Fruit fly (Drosophila melanogaster) whole organism, embryonic: ENCODE data around the gene CG13623.

Source experiments
- B-H1 ChIP-seq: fragments of 200-800 bp; sonication (Bioruptor generic); IDR thresholded peaks from 3 replicates; pipeline ENCODE4 v1.3.6; 2022; ENCODE audit warnings: missing biosample characterization, missing genetic modification characterization
- CG10959 ChIP-seq: fragments of 200-800 bp; sonication (Bioruptor generic); IDR thresholded peaks from 2 replicates; pipeline ENCODE4 v1.3.6; 2022; ENCODE audit warnings: missing biosample characterization, missing genetic modification characterization
- CG11247 ChIP-seq: fragments of 200-800 bp; sonication (Bioruptor generic); IDR thresholded peaks from 2 replicates; pipeline ENCODE4 v1.3.6; 2022; ENCODE audit warnings: missing biosample characterization, missing genetic modification characterization
- CG12769 ChIP-seq: fragments of 200-800 bp; sonication (Bioruptor generic); optimal IDR thresholded peaks from 2 replicates; lab custom pipeline; 2019; ENCODE audit warnings: missing biosample characterization, mild to moderate bottlenecking, missing genetic modification characterization, moderate library complexity
- CG15514 ChIP-seq: fragments of 200-800 bp; sonication (Bioruptor generic); optimal IDR thresholded peaks from 3 replicates; lab custom pipeline; 2017; ENCODE audit warnings: missing biosample characterization, missing genetic modification characterization, mild to moderate bottlenecking, moderate library complexity, missing genetic modification reagents
- CG15696 ChIP-seq: fragments of 200-800 bp; sonication (Bioruptor generic); optimal IDR thresholded peaks from 2 replicates; lab custom pipeline; 2019; ENCODE audit warnings: missing biosample characterization, mild to moderate bottlenecking, missing genetic modification characterization, moderate library complexity
- CG18599 ChIP-seq: fragments of 200-800 bp; sonication (Bioruptor generic); optimal IDR thresholded peaks from 3 replicates; lab custom pipeline; 2017; ENCODE audit warnings: missing biosample characterization, missing genetic modification characterization, mild to moderate bottlenecking, moderate library complexity, missing genetic modification reagents
- CG3163 ChIP-seq: fragments of 200-800 bp; sonication (Bioruptor generic); optimal IDR thresholded peaks from 3 replicates; lab custom pipeline; 2016; ENCODE audit warnings: missing biosample characterization, missing genetic modification characterization
- CG32772 ChIP-seq: fragments of 200-800 bp; sonication (Bioruptor generic); IDR thresholded peaks from 2 replicates; pipeline ENCODE4 v1.3.6; 2022; ENCODE audit warnings: missing biosample characterization, missing genetic modification characterization
- CG7271 ChIP-seq: fragments of 200-800 bp; sonication (Bioruptor generic); optimal IDR thresholded peaks from 2 replicates; lab custom pipeline; 2018; ENCODE audit warnings: missing biosample characterization, mild to moderate bottlenecking, missing genetic modification characterization, moderate library complexity
- CG7556 ChIP-seq: fragments of 200-800 bp; sonication (Bioruptor generic); optimal IDR thresholded peaks from 2 replicates; lab custom pipeline; 2017; ENCODE audit warnings: missing biosample characterization, mild to moderate bottlenecking, missing genetic modification characterization
- CG9876 ChIP-seq: fragments of 200-800 bp; sonication (Bioruptor generic); optimal IDR thresholded peaks from 2 replicates; lab custom pipeline; 2016; ENCODE audit warnings: missing biosample characterization, missing genetic modification characterization
- CHES-1-like ChIP-seq: fragments of 200-800 bp; sonication (Bioruptor generic); optimal IDR thresholded peaks from 2 replicates; lab custom pipeline; 2016; ENCODE audit warnings: missing biosample characterization, missing genetic modification characterization
- CTCF ChIP-seq: fragments of 200-800 bp; sonication (Bioruptor generic); optimal IDR thresholded peaks from 2 replicates; lab custom pipeline; 2017; ENCODE audit warnings: missing biosample characterization, mild to moderate bottlenecking, missing genetic modification characterization, moderate library complexity
- D ChIP-seq, 2 experiments: fragments of 200-800 bp in 1 of 2; fragments of >200 bp in 1 of 2; sonication (Bioruptor generic) in 1 of 2; optimal IDR thresholded peaks; 2 replicates in 1 of 2; 3 replicates in 1 of 2; lab custom pipeline; 2017; ENCODE audit warnings: mild to moderate bottlenecking in 1 of 2, missing biosample characterization in 1 of 2, missing genetic modification characterization in 1 of 2, missing genetic modification reagents in 1 of 2
- Ets65A ChIP-seq: fragments of 200-800 bp; sonication (Bioruptor generic); peaks from one replicate; lab custom pipeline; 2016; ENCODE audit warnings: missing biosample characterization, missing genetic modification characterization
- Gsc ChIP-seq: fragments of 200-800 bp; sonication (Bioruptor generic); IDR thresholded peaks from 2 replicates; pipeline ENCODE4 v1.3.6; 2022; ENCODE audit warnings: missing biosample characterization, missing genetic modification characterization
- Gug ChIP-seq: fragments of 200-800 bp; sonication (Bioruptor generic); IDR thresholded peaks from 4 replicates; pipeline ENCODE4 v1.3.6; 2022; ENCODE audit warnings: missing biosample characterization, missing genetic modification characterization
- Hand ChIP-seq: fragments of 200-800 bp; sonication (Bioruptor generic); optimal IDR thresholded peaks from 2 replicates; lab custom pipeline; 2017; ENCODE audit warnings: mild to moderate bottlenecking, missing biosample characterization, missing genetic modification reagents, missing genetic modification characterization
- Med ChIP-seq: fragments of 200-800 bp; sonication (Bioruptor generic); peaks from one replicate; lab custom pipeline; 2016; ENCODE audit warnings: missing biosample characterization, missing genetic modification characterization, mild to moderate bottlenecking, inconsistent platforms, moderate library complexity
- Mrtf ChIP-seq: fragments of 200-800 bp; sonication (Bioruptor generic); IDR thresholded peaks from 3 replicates; pipeline ENCODE4 v1.3.6; 2022; ENCODE audit warnings: missing biosample characterization, missing genetic modification characterization
- Trl ChIP-seq, 3 experiments: fragments of >200 bp in 2 of 3; fragments of 200-800 bp in 1 of 3; sonication (Bioruptor generic) in 1 of 3; optimal IDR thresholded peaks; 2 replicates in 1 of 3; 3 replicates in 2 of 3; lab custom pipeline; 2016 to 2017; ENCODE audit warnings: missing biosample characterization in 1 of 3, missing genetic modification characterization in 1 of 3
- br ChIP-seq: fragments of >200 bp; optimal IDR thresholded peaks from 2 replicates; lab custom pipeline; 2017
- gem ChIP-seq: fragments of 200-800 bp; sonication (Bioruptor generic); optimal IDR thresholded peaks from 2 replicates; lab custom pipeline; 2019; ENCODE audit warnings: missing biosample characterization, mild to moderate bottlenecking, missing genetic modification characterization, moderate library complexity
- grau ChIP-seq: fragments of 200-800 bp; optimal IDR thresholded peaks from 3 replicates; lab custom pipeline; 2019; ENCODE audit warnings: missing biosample characterization, mild to moderate bottlenecking, missing genetic modification characterization, moderate library complexity
- kay ChIP-seq: fragments of 200-800 bp; sonication (Bioruptor generic); optimal IDR thresholded peaks from 2 replicates; lab custom pipeline; 2016; ENCODE audit warnings: missing biosample characterization, missing genetic modification characterization
- lab ChIP-seq: fragments of 200-800 bp; sonication (Bioruptor generic); optimal IDR thresholded peaks from 3 replicates; lab custom pipeline; 2017; ENCODE audit warnings: missing biosample characterization, missing genetic modification characterization, mild to moderate bottlenecking, moderate library complexity, missing genetic modification reagents
- nerfin-1 ChIP-seq: fragments of 200-800 bp; sonication (Bioruptor generic); optimal IDR thresholded peaks from 3 replicates; lab custom pipeline; 2019; ENCODE audit warnings: missing biosample characterization, mild to moderate bottlenecking, missing genetic modification characterization, moderate library complexity
- odd ChIP-seq: fragments of 200-800 bp; sonication (Bioruptor generic); optimal IDR thresholded peaks from 2 replicates; lab custom pipeline; 2017; ENCODE audit warnings: missing biosample characterization, mild to moderate bottlenecking, missing genetic modification characterization
- p53 ChIP-seq: fragments of 200-800 bp; sonication (Bioruptor generic); optimal IDR thresholded peaks from 2 replicates; lab custom pipeline; 2016; ENCODE audit warnings: missing biosample characterization, missing genetic modification characterization
- pho ChIP-seq: fragments of 200-800 bp; sonication (Bioruptor generic); optimal IDR thresholded peaks from 2 replicates; lab custom pipeline; 2016; ENCODE audit warnings: missing biosample characterization, missing genetic modification characterization
- run ChIP-seq: fragments of 200-800 bp; sonication (Bioruptor generic); optimal IDR thresholded peaks from 3 replicates; lab custom pipeline; 2018; ENCODE audit warnings: missing biosample characterization, mild to moderate bottlenecking, missing genetic modification characterization
- sens ChIP-seq: fragments of 200-800 bp; sonication (Bioruptor generic); peaks from one replicate; lab custom pipeline; 2016; ENCODE audit warnings: missing biosample characterization, missing genetic modification characterization
- seq ChIP-seq: fragments of 200-800 bp; sonication (Bioruptor generic); IDR thresholded peaks from 2 replicates; pipeline ENCODE4 v1.3.6; 2022; ENCODE audit warnings: missing biosample characterization, missing genetic modification characterization
- tna ChIP-seq: fragments of 200-800 bp; sonication (Bioruptor generic); IDR thresholded peaks from 2 replicates; pipeline ENCODE4 v1.3.6; 2022; ENCODE audit warnings: missing biosample characterization, missing genetic modification characterization; ENCODE audit not compliant: partially characterized antibody

The CG13623 gene

dm6 chr3R:24503627-24504026 is 26.7 kb downstream of the CG13623 start:
- 0 out of 3 replicates have a peak, but pooled peaks have one; percentile 8 for TF ChIP-seq Mrtf (GFP tag; lab: Robert Waterston, UW)
- no peak for TF ChIP-seq run (tag; lab: Kevin White, UChicago)
- TF ChIP-seq CTCF = peak; percentile 48
- TF ChIP-seq Gsc (GFP tag; lab: Robert Waterston, UW) = no peak

- TF ChIP-seq CG32772 (GFP tag; lab: Robert Waterston, UW) (0 out of 2 replicates have a peak, but pooled peaks have one; percentile 5), CG7556 (no peak), kay (GFP tag; lab: Kevin White, UChicago) (no peak), CG12769 (tag; lab: Kevin White, UChicago) (no peak), CG10959 (GFP tag; lab: Robert Waterston, UW) (no peak), br (lab: Kevin White, UChicago) (no peak), nerfin-1 (tag; lab: Kevin White, UChicago) (no peak), Ets65A (peak; percentile 67), CG9876 (GFP tag; lab: Kevin White, UChicago) (no peak), D (optimal IDR thresholded peaks at IDR 0.05; lab: Kevin White, UChicago) (no peak), D (GFP tag; optimal IDR thresholded peaks at IDR 0.05; lab: Kevin White, UChicago) (no peak), Gug (no peak), CG7271 (no peak), CHES-1-like (GFP tag; lab: Kevin White, UChicago) (no peak), tna (GFP tag; lab: Robert Waterston, UW) (no peak)
These were observed 34.3 kb downstream of the CG13623 start for dm6 chr3R:24496084-24496483.

- TF ChIP-seq CG15696 (tag; lab: Kevin White, UChicago) = no peak
- TF ChIP-seq B-H1 (GFP tag; lab: Robert Waterston, UW) = no peak
- TF ChIP-seq pho = no peak
- TF ChIP-seq CG3163 = peak; percentile 71
- no peak for TF ChIP-seq CG15514 (GFP tag; lab: Kevin White, UChicago)
- peak; percentile 47 to 72 for TF ChIP-seq Trl (optimal IDR thresholded peaks at IDR 0.05; lab: Kevin White, UChicago)
- TF ChIP-seq Trl (GFP tag; optimal IDR thresholded peaks at IDR 0.05; lab: Kevin White, UChicago) = no peak
- peak; percentile 39 for TF ChIP-seq Ets65A
- TF ChIP-seq seq = peak; percentile 23; the same call in 1 of the 2 replicates
- peak; percentile 33 for TF ChIP-seq Hand (GFP tag; lab: Kevin White, UChicago)
- TF ChIP-seq, all 482 proteins: peak for 5
These were observed 45.3 kb downstream of the CG13623 start, which contains the start of gene nAChRalpha2 for dm6 chr3R:24484990-24485478. TSS of gene nAChRalpha2 (plus strand) at chr3R:24485428.

- TF ChIP-seq sens (peak; percentile 60), CG18599 (GFP tag; lab: Kevin White, UChicago) (peak; percentile 52), grau (tag; lab: Kevin White, UChicago) (peak; percentile 3), Med (GFP tag; lab: Kevin White, UChicago) (peak; percentile 79), odd (GFP tag; lab: Kevin White, UChicago) (no peak), gem (tag; lab: Kevin White, UChicago) (peak; percentile 26), lab (GFP tag; lab: Kevin White, UChicago) (peak; percentile 15), CG11247 (no peak), p53 (GFP tag; lab: Kevin White, UChicago) (no peak)
These were observed 49.3 kb downstream of the CG13623 start for dm6 chr3R:24481040-24481439.
